Fruit fly (Drosophila melanogaster): ENCODE measurements at regions not wholly inside any gene's neighbourhood (a gene's known extent, or its start where the extent isn't known, plus 50 kb on each side); places are given as distances from the start of the nearest gene placed in this dataset.

DNA sequence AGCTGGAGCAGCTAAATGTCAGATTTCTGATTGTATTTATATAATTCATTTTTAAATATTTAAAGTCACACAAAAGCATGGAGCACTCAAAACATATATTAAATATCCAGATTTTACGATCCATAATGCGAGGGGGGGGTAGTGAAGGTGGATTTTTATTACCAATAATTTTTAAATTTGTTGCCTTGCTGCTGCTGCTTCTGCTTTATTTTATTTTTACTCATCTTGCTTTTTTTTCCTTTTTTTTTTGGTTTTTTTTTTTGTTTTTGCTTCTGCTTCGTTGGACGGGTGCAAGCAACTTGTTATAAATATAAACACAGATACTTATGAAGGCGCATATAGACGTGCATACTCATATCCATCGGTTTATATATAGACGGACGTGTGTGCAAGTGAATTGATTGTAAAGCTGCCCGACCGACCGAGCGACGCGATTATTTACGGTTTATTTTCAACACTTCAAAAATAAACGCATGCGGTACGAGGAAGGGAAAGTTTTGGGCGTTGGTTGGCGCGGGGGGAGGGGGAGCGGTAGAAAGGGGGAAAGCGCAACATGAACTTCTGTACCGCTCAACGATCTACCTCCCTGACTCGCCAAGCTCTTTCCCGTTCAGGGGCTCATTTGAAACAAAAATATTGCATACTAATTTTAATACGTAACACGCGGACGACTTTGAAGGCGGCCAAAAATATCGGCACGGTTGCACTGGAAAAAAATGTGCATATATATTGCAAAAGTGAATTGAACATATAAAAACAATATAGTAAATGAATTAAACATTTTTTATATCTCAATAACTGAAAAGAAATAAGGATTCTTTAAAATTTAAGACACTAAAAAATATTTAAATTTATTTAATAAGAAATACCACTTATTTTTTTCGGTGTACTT lies 60.3 kb upstream of the CG12362 start:
- TF ChIP-seq Fer3 (tag; optimal IDR thresholded peaks at IDR 0.05) (peak; percentile 55), CG12942 (GFP tag; optimal IDR thresholded peaks at IDR 0.05) (peak; percentile 62), CG4360 (GFP tag; IDR thresholded peaks at IDR 0.05) (0 out of 2 replicates have a peak, but pooled peaks have one; percentile 50), Xbp1 (GFP tag; optimal IDR thresholded peaks at IDR 0.05) (peak; percentile 71), nerfin-2 (GFP tag; IDR thresholded peaks at IDR 0.05; ENCODE audit: partially characterized antibody) (no peak), CG1529 (GFP tag; optimal IDR thresholded peaks at IDR 0.05) (peak; percentile 80), fd3F (GFP tag; optimal IDR thresholded peaks at IDR 0.05) (peak; percentile 20), Meics (GFP tag; optimal IDR thresholded peaks at IDR 0.05) (peak; percentile 44), hth (optimal IDR thresholded peaks at IDR 0.05) (no peak), so (GFP tag; IDR thresholded peaks at IDR 0.05) (peak; percentile 59; the same call in 1 of the 3 replicates), grau (tag; optimal IDR thresholded peaks at IDR 0.05) (peak; percentile 77), fd64A (GFP tag; optimal IDR thresholded peaks at IDR 0.05) (peak; percentile 24), Awh (GFP tag; IDR thresholded peaks at IDR 0.05) (peak; percentile 58), CG32532 (GFP tag; IDR thresholded peaks at IDR 0.05) (peak; percentile 35; the same call in 1 of the 2 replicates), CG9797 (GFP tag; optimal IDR thresholded peaks at IDR 0.05) (peak; percentile 18), CG13296 (GFP tag; optimal IDR thresholded peaks at IDR 0.05) (peak; percentile 45), caup (GFP tag; optimal IDR thresholded peaks at IDR 0.05; ENCODE audit: severe bottlenecking) (peak; percentile 36), Nf-YA (GFP tag; IDR thresholded peaks at IDR 0.05) (peak; percentile 73), CG10209 (GFP tag; optimal IDR thresholded peaks at IDR 0.05) (peak; percentile 77), CG13894 (tag; optimal IDR thresholded peaks at IDR 0.05) (no peak), CG2889 (GFP tag; IDR thresholded peaks at IDR 0.05) (0 out of 3 replicates have a peak, but pooled peaks have one; percentile 32), CG3407 (GFP tag; optimal IDR thresholded peaks at IDR 0.05) (peak; percentile 77), Ssrp (tag; optimal IDR thresholded peaks at IDR 0.05) (peak; percentile 87), ttk (GFP tag; IDR thresholded peaks at IDR 0.05) (peak; percentile 85), CG17802 (tag; optimal IDR thresholded peaks at IDR 0.05) (peak; percentile 30), gce (GFP tag; IDR thresholded peaks at IDR 0.05) (peak; percentile 44; the same call in 1 of the 3 replicates), CG3847 (GFP tag; IDR thresholded peaks at IDR 0.05) (0 out of 2 replicates have a peak, but pooled peaks have one; percentile 23), CG15479 (GFP tag; optimal IDR thresholded peaks at IDR 0.05) (no peak), Jarid2 (GFP tag; optimal IDR thresholded peaks at IDR 0.05) (peak; percentile 44), slp2 (GFP tag; optimal IDR thresholded peaks at IDR 0.05) (no peak), dimm (GFP tag; IDR thresholded peaks at IDR 0.05) (no peak), CG15073 (GFP tag; optimal IDR thresholded peaks at IDR 0.05) (no peak), CG8944 (GFP tag; optimal IDR thresholded peaks at IDR 0.05) (no peak), CG8359 (GFP tag; optimal IDR thresholded peaks at IDR 0.05; ENCODE audit: borderline replicate concordance) (peak; percentile 71), CG6175 (GFP tag; IDR thresholded peaks at IDR 0.05) (peak; percentile 28; the same call in 1 of the 3 replicates), NFAT (GFP tag; IDR thresholded peaks at IDR 0.05) (no peak), pb (GFP tag; optimal IDR thresholded peaks at IDR 0.05) (no peak), pzg (GFP tag; optimal IDR thresholded peaks at IDR 0.05) (no peak), nmo (GFP tag; optimal IDR thresholded peaks at IDR 0.05) (peak; percentile 92), CoRest (tag; optimal IDR thresholded peaks at IDR 0.05) (peak; percentile 85), Hr51 (GFP tag; optimal IDR thresholded peaks at IDR 0.05) (peak in 1 of 2 experiments; percentile 83), Oli (tag; optimal IDR thresholded peaks at IDR 0.05) (peak; percentile 86), trh (GFP tag; optimal IDR thresholded peaks at IDR 0.05) (peak; percentile 10), CG10462 (GFP tag; optimal IDR thresholded peaks at IDR 0.05) (peak; percentile 4), az2 (GFP tag; optimal IDR thresholded peaks at IDR 0.05) (peak; percentile 82), scrt (GFP tag; optimal IDR thresholded peaks at IDR 0.05) (peak; percentile 40), CG17186 (GFP tag; optimal IDR thresholded peaks at IDR 0.05) (peak; percentile 42), CG17359 (tag; optimal IDR thresholded peaks at IDR 0.05) (peak; percentile 87)
